Worm (Caenorhabditis elegans) whole organism, L4/young adult: Measurements from ENCODE around the gene clec-222.

Experiments
- dao-5 ChIP-seq: sonication (generic microtip); optimal IDR thresholded peaks from 2 replicates; lab custom pipeline; 2016; ENCODE audit warnings: missing genotype, missing genetic modification characterization, moderate library complexity, missing compliant biosample characterization
- him-1 ChIP-seq: sonication (generic microtip); optimal IDR thresholded peaks from 2 replicates; lab custom pipeline; 2016; ENCODE audit warnings: missing genotype, missing genetic modification reagents, missing genetic modification characterization, missing compliant biosample characterization

DNA sequence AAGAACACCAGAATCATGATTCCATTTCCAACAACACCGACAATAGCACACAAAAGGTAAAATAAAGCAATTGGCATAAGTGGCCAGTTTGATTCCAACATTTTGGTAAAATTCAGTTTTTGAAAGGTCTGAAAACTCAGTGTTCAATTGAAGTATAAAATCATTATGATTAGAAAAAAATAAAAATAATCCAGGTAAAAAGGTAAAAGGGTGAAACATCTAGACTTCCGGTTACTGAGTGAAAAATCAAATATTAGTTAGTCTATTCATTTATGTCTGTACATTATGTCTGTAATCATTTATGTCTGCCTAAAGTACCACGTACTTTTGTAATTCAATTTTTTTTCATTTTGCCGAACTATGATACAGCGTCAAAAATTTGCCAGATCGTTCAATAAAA, 16.2 kb upstream of the clec-222 start, which contains the start of gene srsx-31:
- TF ChIP-seq him-1 (tag; lab: Kevin White, UChicago) (no peak), dao-5 (no peak)
